Fruit fly (Drosophila melanogaster) whole organism, embryonic: ENCODE measurements around the gene CG8944.

ENCODE experiments used
- Antp ChIP-seq: fragments of 200-800 bp; sonication (Bioruptor generic); optimal IDR thresholded peaks from 3 replicates; lab custom pipeline; 2016; ENCODE audit warnings: missing biosample characterization, missing genetic modification characterization
- B-H2 ChIP-seq: fragments of 200-800 bp; sonication (Bioruptor generic); optimal IDR thresholded peaks from 2 replicates; lab custom pipeline; 2018; ENCODE audit warnings: missing biosample characterization, mild to moderate bottlenecking, missing genetic modification characterization
- CG13123 ChIP-seq: fragments of 200-800 bp; sonication (Bioruptor generic); optimal IDR thresholded peaks from 2 replicates; lab custom pipeline; 2016; ENCODE audit warnings: missing biosample characterization, missing genetic modification characterization
- CG2199 ChIP-seq: fragments of 200-800 bp; sonication (Bioruptor generic); IDR thresholded peaks from 3 replicates; pipeline ENCODE4 v1.3.6; 2022; ENCODE audit warnings: missing biosample characterization, missing genetic modification characterization
- CG6254 ChIP-seq: fragments of 200-800 bp; sonication (Bioruptor generic); optimal IDR thresholded peaks from 3 replicates; lab custom pipeline; 2017; ENCODE audit warnings: mild to moderate bottlenecking, missing biosample characterization, missing genetic modification reagents, missing genetic modification characterization
- CG7839 ChIP-seq: fragments of 200-800 bp; sonication (Bioruptor generic); optimal IDR thresholded peaks from 3 replicates; lab custom pipeline; 2018; ENCODE audit warnings: missing biosample characterization, mild to moderate bottlenecking, missing genetic modification characterization, moderate library complexity
- HLH4C ChIP-seq: fragments of 200-800 bp; sonication (Bioruptor generic); IDR thresholded peaks from 3 replicates; pipeline ENCODE4 v1.3.6; 2022; ENCODE audit warnings: missing biosample characterization, missing genetic modification characterization; ENCODE audit not compliant: partially characterized antibody
- Hand ChIP-seq: fragments of 200-800 bp; sonication (Bioruptor generic); optimal IDR thresholded peaks from 2 replicates; lab custom pipeline; 2017; ENCODE audit warnings: mild to moderate bottlenecking, missing biosample characterization, missing genetic modification reagents, missing genetic modification characterization
- Tbp ChIP-seq: fragments of >200 bp; optimal IDR thresholded peaks from 2 replicates; lab custom pipeline; 2018; ENCODE audit warnings: missing biosample characterization, missing genetic modification characterization
- mam ChIP-seq: fragments of 200-800 bp; sonication (Bioruptor generic); optimal IDR thresholded peaks from 3 replicates; lab custom pipeline; 2016; ENCODE audit warnings: missing biosample characterization, missing genetic modification characterization
- prd ChIP-seq, 3 experiments: fragments of >200 bp in 2 of 3; fragments of 200-800 bp in 1 of 3; sonication (Bioruptor generic) in 1 of 3; optimal IDR thresholded peaks in 2 of 3; IDR thresholded peaks in 1 of 3; 2 replicates in 2 of 3; 3 replicates in 1 of 3; pipeline versions ENCODE4 v1.3.6 to Lab custom; 2017 to 2022; ENCODE audit warnings: missing biosample characterization in 1 of 3, missing genetic modification characterization in 1 of 3
- rib ChIP-seq: fragments of 200-800 bp; sonication (Bioruptor generic); IDR thresholded peaks from 2 replicates; pipeline ENCODE4 v1.3.6; 2022; ENCODE audit warnings: missing biosample characterization, missing genetic modification characterization

dm6 chrX:15738890-15739550 lies 7.0 kb downstream of the CG8944 start, which contains the start of the genes CG11679 and CG8206:
- TF ChIP-seq CG6254 (GFP tag; lab: Kevin White, UChicago) = no peak
- no peak for TF ChIP-seq CG13123 (GFP tag; lab: Kevin White, UChicago)
- no peak for TF ChIP-seq CG2199 (GFP tag; lab: Robert Waterston, UW)
- TF ChIP-seq HLH4C (GFP tag; lab: Robert Waterston, UW) = peak; percentile 53; the same call in 2 of the 3 replicates
- TF ChIP-seq Antp = peak; percentile 59
- peak; percentile 49 for TF ChIP-seq CG7839 (tag; lab: Kevin White, UChicago)
- TF ChIP-seq Tbp (GFP tag; lab: Kevin White, UChicago) = no peak
- peak; percentile 66 for TF ChIP-seq mam (GFP tag; lab: Kevin White, UChicago)
- no peak for TF ChIP-seq prd (optimal IDR thresholded peaks at IDR 0.05; lab: Kevin White, UChicago)
- TF ChIP-seq prd (GFP tag; IDR thresholded peaks at IDR 0.05; lab: Robert Waterston, UW) = peak; percentile 47; the same call in 1 of the 3 replicates
- TF ChIP-seq B-H2 (GFP tag; lab: Kevin White, UChicago) = peak; percentile 1
- TF ChIP-seq Hand (GFP tag; lab: Kevin White, UChicago) = no peak
- no peak for TF ChIP-seq rib
